Worm (Caenorhabditis elegans): ENCODE data around the gene lgg-1.

- TF ChIP-seq elt-3 (tag; optimal IDR thresholded peaks at IDR 0.05) (no peak), lin-39 (tag; optimal IDR thresholded peaks at IDR 0.05) (no peak), snpc-4 (tag; optimal IDR thresholded peaks at IDR 0.05) (no peak), nhr-10 (tag; optimal IDR thresholded peaks at IDR 0.05) (no peak), ama-1 (optimal IDR thresholded peaks at IDR 0.05) (no peak), unc-62 (GFP tag; optimal IDR thresholded peaks at IDR 0.05) (no peak), skn-1 (tag; optimal IDR thresholded peaks at IDR 0.05) (no peak), nhr-23 (tag; optimal IDR thresholded peaks at IDR 0.05) (no peak), mdl-1 (tag; optimal IDR thresholded peaks at IDR 0.05) (no peak), F13H6.1 (tag; optimal IDR thresholded peaks at IDR 0.05) (no peak), alr-1 (tag; optimal IDR thresholded peaks at IDR 0.05) (no peak), unc-39 (tag; optimal IDR thresholded peaks at IDR 0.05) (no peak), nhr-11 (tag; optimal IDR thresholded peaks at IDR 0.05) (no peak), fos-1 (tag; optimal IDR thresholded peaks at IDR 0.05) (no peak)
These were observed 26.7 kb downstream of the lgg-1 start, which contains the start of gene efr-3 for ce11 chrII:6320655-6321388.

All from whole organism, L2 larva.